Worm (Caenorhabditis elegans): ENCODE data around the gene K02G10.5.
A peak's percentile ranks its signal among the peaks of the same experiment; 100 is the strongest.

Gene K02G10.5

DNA sequence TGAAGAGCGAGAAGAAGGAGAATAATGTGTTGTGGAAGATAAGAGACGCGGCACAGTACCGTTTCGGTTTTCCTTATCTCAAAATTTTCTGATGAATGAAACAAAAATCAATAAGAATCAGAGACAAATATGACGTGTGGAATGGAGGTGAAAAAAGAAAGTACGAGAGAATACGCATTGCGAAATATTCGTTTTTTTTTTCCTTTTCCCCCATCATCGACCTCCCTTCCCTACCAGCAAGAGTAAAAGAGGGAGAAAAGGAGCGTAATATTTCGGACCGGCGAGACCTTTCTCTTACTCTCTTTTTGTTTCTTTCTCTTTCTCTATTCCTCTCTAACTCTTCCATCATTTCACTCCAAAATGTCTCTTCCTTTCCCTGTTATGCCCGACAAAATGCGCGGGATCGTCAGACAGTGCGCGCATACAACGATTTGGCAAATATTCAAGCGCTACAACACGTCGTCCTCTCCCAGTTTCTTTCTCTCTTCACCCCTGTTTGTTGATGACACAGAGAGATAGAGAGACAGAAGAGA, 28.6 kb downstream of the K02G10.5 start (continued):
- TF ChIP-seq nhr-90 (tag; optimal IDR thresholded peaks at IDR 0.05; ENCODE audit: poor library complexity) (peak; percentile 66), C16A3.4 (tag; optimal IDR thresholded peaks at IDR 0.05) (peak; percentile 56), skn-1 (tag; optimal IDR thresholded peaks at IDR 0.05) (peak; percentile 82), efl-1 (optimal IDR thresholded peaks at IDR 0.05) (peak; percentile 31 to 53), efl-1 (GFP tag; optimal IDR thresholded peaks at IDR 0.05 in 1 of 2) (peak in 1 of 2 experiments; percentile 88), mef-2 (tag; optimal IDR thresholded peaks at IDR 0.05) (no peak), ztf-4 (tag; optimal IDR thresholded peaks at IDR 0.05) (no peak), dsc-1 (tag; optimal IDR thresholded peaks at IDR 0.05) (no peak), C04F5.9 (tag; optimal IDR thresholded peaks at IDR 0.05) (no peak), nhr-47 (tag; optimal IDR thresholded peaks at IDR 0.05) (peak; percentile 37), zip-4 (GFP tag; optimal IDR thresholded peaks at IDR 0.05) (peak; percentile 84), ceh-90 (tag; optimal IDR thresholded peaks at IDR 0.05) (no peak), pqm-1 (tag; optimal IDR thresholded peaks at IDR 0.05) (peak; percentile 79), nhr-11 (tag; optimal IDR thresholded peaks at IDR 0.05) (no peak), C34B4.2 (tag; optimal IDR thresholded peaks at IDR 0.05) (no peak), tlp-1 (tag; optimal IDR thresholded peaks at IDR 0.05) (no peak), nhr-19 (GFP tag; conservative IDR thresholded peaks at IDR 0.05) (peak; percentile 69), F16B12.6 (tag; optimal IDR thresholded peaks at IDR 0.05) (no peak), mab-9 (GFP tag; IDR thresholded peaks at IDR 0.05) (no peak), hlh-17 (GFP tag; optimal IDR thresholded peaks at IDR 0.05; ENCODE audit: borderline replicate concordance) (no peak), unc-130 (tag; optimal IDR thresholded peaks at IDR 0.05) (peak; percentile 13), nhr-20 (tag; optimal IDR thresholded peaks at IDR 0.05) (peak; percentile 77), ama-1 (optimal IDR thresholded peaks at IDR 0.05) (no peak), lin-35 (GFP tag; optimal IDR thresholded peaks at IDR 0.05) (peak in 1 of 2 experiments; percentile 36), lir-3 (tag; optimal IDR thresholded peaks at IDR 0.05; ENCODE audit: poor library complexity) (peak; percentile 18), rnt-1 (tag; optimal IDR thresholded peaks at IDR 0.05) (peak; percentile 22), ceh-88 (GFP tag; IDR thresholded peaks at IDR 0.05) (no peak), sptf-1 (tag; optimal IDR thresholded peaks at IDR 0.05) (no peak), ceh-82 (tag; optimal IDR thresholded peaks at IDR 0.05) (peak; percentile 25 to 49 (median 37)), fos-1 (tag; optimal IDR thresholded peaks at IDR 0.05) (no peak), swsn-7 (tag; optimal IDR thresholded peaks at IDR 0.05) (peak; percentile 49), lin-15B (tag; optimal IDR thresholded peaks at IDR 0.05) (no peak), unc-86 (tag; optimal IDR thresholded peaks at IDR 0.05) (no peak), snpc-4 (tag; optimal IDR thresholded peaks at IDR 0.05) (no peak), unc-30 (tag; optimal IDR thresholded peaks at IDR 0.05) (no peak), hlh-4 (tag; optimal IDR thresholded peaks at IDR 0.05) (no peak), alr-1 (tag; optimal IDR thresholded peaks at IDR 0.05; ENCODE audit: borderline replicate concordance) (no peak), dpl-1 (GFP tag; optimal IDR thresholded peaks at IDR 0.05) (peak; percentile 12 to 40 (median 38)), efl-3 (GFP tag; optimal IDR thresholded peaks at IDR 0.05) (no peak), tbx-2 (tag; optimal IDR thresholded peaks at IDR 0.05) (peak; percentile 61), nhr-71 (tag; optimal IDR thresholded peaks at IDR 0.05) (peak; percentile 75), grh-1 (GFP tag; IDR thresholded peaks at IDR 0.05) (peak; percentile 54), aha-1 (tag; optimal IDR thresholded peaks at IDR 0.05) (no peak), elt-2 (tag; optimal IDR thresholded peaks at IDR 0.05) (peak; percentile 77), xbp-1 (tag; optimal IDR thresholded peaks at IDR 0.05) (peak; percentile 66), fkh-4 (tag; optimal IDR thresholded peaks at IDR 0.05; ENCODE audit: borderline replicate concordance) (no peak), nhr-237 (tag; optimal IDR thresholded peaks at IDR 0.05) (no peak), lin-39 (tag; optimal IDR thresholded peaks at IDR 0.05) (no peak)

Measured in whole organism, L1 larva.